Fruit fly (Drosophila melanogaster): Measurements from ENCODE around the gene Adat1.
A peak's percentile ranks its signal among the peaks of the same experiment; 100 is the strongest.

The Adat1 gene

DNA sequence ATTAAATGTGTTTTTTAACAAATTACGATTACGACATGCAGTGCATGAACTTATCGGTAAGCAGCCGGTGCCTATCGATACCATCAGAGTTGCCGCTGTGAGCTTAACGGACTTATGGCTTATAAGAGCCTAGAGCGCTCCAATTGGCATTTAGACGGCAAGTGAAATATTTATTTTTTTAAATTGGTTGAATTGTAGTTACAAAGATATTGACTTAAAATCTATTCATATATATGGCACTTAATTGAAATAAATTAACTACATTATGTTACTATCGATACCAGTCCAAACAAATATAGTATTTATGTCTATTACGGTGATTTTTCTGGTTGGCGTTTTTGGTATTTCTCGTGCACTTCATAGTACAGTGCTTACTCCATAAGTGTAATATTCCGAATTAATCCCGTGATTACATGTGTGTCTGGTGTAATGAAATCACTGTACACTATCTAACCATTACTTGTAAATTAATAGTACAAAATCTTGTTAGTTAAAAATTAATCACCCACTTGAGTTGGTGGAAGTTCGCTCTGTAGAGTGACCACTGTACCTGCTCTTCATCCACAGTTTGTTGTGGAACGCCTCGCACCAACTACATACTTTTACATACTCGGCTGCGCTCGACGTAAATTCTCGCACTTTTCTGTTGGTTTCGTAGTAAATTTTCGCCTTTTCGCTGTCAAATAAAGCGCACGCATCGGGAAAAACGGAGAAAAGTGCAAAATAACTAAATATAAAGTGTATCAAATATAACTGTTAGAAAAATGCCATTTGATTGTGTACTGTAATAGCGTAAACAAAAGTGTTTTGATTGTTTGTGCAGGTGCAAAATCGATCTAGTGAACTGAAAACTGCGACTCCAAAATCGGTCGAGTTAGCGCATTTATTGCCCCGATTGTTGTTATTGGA is 24.0 kb upstream of the Adat1 start, which contains the start of the genes mRpS23 and CenG1A:
Gene mRpS23 (minus strand): TSS at position 71 of the 909 bp plus-strand sequence.
Gene CenG1A (plus strand): TSS at position 563 of the 909 bp plus-strand sequence.
- no peak for TF ChIP-seq CG8478 (optimal IDR thresholded peaks at IDR 0.05)
- no peak for TF ChIP-seq CTCF (optimal IDR thresholded peaks at IDR 0.05)

DNA sequence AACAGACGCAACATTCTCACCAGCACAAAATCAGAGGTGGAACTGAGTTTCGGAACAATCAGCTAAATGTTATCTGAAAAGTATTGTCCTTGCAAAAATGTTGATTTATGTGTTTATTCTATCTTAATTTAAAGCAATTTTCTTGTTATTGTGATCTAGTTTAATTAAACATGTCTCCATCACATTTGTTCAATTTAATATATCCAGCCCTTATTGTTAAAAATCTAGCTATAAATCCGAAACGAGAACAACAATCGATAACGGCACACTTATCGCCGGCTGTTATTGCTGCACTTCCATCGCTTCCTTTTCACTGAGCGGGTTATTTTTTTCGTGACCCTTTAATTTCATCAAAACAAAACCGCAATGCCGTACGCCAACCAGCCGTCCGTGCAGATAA is 21.8 kb upstream of the Adat1 start, which contains the start of the genes GatC, PolG2 and Polr2C:
Gene GatC (minus strand): TSS at position 48 of the 400 bp plus-strand sequence.
Gene PolG2 (minus strand): TSS at position 48 of the 400 bp plus-strand sequence.
Gene Polr2C (plus strand): TSS at position 280 of the 400 bp plus-strand sequence.
- TF ChIP-seq CG8478 (optimal IDR thresholded peaks at IDR 0.05) = no peak
- no peak for TF ChIP-seq CTCF (optimal IDR thresholded peaks at IDR 0.05)

DNA sequence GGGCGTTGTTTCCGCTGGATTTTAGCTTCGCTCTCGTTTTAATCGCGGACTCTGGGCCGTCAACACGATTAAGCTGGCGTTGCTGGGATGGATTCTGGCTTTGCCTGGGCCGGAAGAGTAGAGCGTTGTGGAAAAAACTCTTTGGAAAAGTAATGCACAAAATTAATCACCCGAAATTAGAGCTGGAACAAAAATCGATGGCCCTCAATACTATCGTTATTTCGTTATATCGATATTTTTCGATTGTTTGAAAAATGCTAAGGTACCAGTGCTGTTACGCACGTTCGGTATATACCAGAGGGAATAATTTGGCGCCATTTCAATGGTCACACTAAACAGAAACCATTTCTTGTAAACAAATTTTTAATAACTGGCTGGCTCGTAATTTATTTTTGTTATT is 18.3 kb upstream of the Adat1 start, which contains the start of the genes Arpc1 and Orc5:
Gene Arpc1 (minus strand): TSS at position 202 of the 400 bp plus-strand sequence.
Gene Orc5 (plus strand): TSS at position 298 of the 400 bp plus-strand sequence.
- peak in 1 of 2 experiments; percentile 8 for TF ChIP-seq CTCF (optimal IDR thresholded peaks at IDR 0.05)
- TF ChIP-seq CG8478 (optimal IDR thresholded peaks at IDR 0.05) = no peak

DNA sequence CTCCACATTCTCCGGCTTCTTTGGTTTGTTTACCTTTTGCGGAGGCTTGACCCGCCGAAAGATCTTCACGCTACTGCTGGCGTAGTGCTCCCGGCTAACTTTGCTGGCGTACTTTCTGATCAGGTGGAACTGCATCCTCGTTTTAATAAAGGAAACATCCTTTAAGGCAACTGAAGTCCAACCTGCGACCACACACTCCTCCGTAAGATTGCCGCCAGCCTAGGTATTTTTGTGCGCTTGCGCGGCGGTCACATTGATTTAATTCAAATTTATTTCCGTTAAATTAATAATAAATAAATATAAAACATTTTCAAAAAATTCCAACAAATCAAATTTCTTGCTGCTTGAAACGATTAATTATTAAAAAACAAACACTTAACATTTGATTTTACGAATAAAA is 16.3 kb upstream of the Adat1 start, which contains the start of gene PolG1:
Gene PolG1 (minus strand): TSS at position 216 of the 400 bp plus-strand sequence.
- no peak for TF ChIP-seq CG8478 (optimal IDR thresholded peaks at IDR 0.05)
- TF ChIP-seq CTCF (optimal IDR thresholded peaks at IDR 0.05) = no peak

DNA sequence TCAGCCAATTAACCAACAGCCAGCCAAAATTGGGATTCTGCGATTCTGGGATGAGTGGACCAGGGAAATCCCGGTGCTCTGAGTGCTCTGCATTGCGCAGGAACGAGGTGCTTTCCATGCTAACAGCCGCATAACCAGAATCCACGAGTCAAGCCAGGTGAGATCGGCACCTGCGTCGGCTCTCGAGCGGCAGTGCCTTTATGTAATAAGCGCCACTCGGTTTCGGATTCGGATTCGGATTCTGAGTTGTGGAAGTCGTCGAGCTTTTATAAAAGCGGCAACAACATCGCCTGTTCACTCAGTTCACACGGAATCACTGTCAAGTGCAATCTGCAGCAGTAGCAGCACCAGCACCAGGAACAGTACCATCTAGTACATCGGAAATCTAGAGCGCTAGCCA is 9.7 kb upstream of the Adat1 start, which contains the start of gene b:
Gene b (plus strand): TSS at position 301 of the 400 bp plus-strand sequence.
- TF ChIP-seq CG8478 (optimal IDR thresholded peaks at IDR 0.05) = no peak
- no peak for TF ChIP-seq CTCF (optimal IDR thresholded peaks at IDR 0.05)

DNA sequence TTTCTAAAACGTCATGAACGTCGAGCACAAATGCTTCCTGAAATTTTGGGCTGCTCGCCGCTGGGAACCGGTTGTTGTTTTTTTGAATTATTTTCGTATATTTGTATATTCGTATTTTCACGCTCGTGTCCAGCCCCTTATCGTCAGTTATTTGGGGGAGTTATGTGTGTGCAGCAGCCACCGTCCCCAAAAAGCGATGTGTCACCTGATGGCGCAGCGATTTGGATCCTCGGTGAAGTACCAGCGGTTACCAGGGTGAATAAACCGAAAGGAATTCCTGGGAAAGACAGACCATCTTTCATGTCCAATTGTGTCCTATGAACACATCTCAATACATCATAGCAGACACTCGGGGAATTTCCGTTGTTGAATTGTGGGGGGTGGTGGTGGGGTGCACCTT is 8.9 kb upstream of the Adat1 start:
- TF ChIP-seq CTCF (optimal IDR thresholded peaks at IDR 0.05) = no peak
- no peak for TF ChIP-seq CG8478 (optimal IDR thresholded peaks at IDR 0.05)

DNA sequence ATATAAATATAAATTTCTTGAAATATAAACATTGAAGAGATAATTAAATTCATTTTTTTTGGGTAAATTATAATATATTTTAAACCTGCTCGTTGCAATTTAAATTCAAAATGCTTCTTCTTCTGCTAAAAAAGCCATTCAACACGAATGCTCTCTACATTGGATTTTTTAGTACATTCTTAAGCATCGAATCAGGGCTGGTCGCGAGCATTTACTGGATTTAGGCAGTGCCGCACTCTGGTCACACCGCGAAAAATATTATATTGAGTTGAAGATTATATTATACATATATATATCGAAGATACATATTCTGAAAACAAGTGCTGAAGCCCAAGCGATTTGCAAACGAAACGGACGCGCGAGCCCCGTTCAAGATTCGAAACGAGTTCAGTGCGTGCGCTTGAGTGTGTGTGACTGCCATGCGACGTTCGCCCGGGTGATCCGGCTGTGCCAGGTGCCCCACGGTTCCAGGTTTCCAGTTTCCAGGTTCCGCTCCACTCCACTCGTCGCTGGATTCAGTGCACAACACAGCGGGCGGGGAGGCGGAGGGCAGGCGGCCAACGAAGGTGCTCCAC is 2.4 kb upstream of the Adat1 start, which contains the start of gene Sos:
Gene Sos (plus strand): TSS at position 213 of the 575 bp plus-strand sequence.
- TF ChIP-seq CTCF (optimal IDR thresholded peaks at IDR 0.05) (no peak), CG8478 (optimal IDR thresholded peaks at IDR 0.05) (no peak)

DNA sequence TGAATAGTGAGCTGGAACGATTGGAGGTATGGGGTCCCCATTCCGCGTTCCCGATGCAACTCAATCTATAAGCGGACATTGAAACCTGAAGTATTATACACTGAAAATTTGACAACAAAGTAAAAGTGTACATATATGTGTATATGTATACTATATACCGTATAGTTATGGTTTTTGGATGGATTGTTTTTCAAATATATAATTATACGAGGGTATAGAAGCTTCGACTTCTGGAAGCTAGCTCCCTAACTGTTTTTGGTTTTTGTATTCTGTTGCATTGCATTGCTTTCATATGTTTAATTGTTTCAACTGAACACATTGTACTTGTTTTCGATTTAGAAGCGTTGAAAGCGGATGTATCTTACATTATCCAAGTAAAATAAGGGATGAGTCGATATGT is 1.9 kb upstream of the Adat1 start, which contains the start of gene CG16888:
Gene CG16888 (minus strand): TSS at position 101 of the 400 bp plus-strand sequence.
- TF ChIP-seq CTCF (optimal IDR thresholded peaks at IDR 0.05) = no peak
- TF ChIP-seq CG8478 (optimal IDR thresholded peaks at IDR 0.05) = no peak

DNA sequence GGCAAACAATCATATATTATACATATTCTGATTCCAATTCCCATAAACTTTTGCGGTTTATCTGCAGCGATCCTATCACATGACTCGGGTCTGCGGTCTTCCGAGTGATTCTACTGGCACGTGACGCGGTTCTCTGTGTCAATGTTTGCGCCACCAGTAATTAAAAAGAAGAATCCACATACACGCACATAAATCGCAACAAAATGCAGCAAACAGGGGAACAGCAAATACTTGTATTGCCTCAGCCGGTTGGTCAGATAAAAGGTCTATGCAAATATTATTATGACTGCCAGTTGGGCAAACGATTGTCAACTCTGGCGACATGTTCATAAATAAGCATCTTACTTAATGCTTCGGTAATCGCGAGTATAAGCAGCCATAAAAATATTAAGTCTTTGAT is 3.3 kb downstream of the Adat1 start:
- TF ChIP-seq CTCF (optimal IDR thresholded peaks at IDR 0.05) = no peak
- TF ChIP-seq CG8478 (optimal IDR thresholded peaks at IDR 0.05) = no peak

DNA sequence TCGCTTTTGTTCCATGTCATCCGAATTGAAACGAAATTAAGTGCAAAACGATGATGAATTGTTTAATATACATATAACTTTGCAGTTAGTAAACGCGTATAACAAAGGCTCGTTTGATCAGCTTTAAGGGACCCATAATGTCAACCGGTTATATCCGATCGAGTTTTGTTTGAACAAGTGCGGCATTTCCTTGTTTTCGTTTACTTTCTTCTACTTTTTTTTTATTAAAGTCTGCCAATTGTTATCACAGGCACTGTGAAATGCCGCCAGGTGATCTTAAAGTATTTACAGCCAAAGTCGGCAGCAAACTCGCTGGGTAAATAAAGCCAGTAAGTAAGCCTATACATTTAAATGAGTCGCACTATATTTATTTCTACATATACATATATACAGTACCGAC is 4.2 kb downstream of the Adat1 start:
- TF ChIP-seq CG8478 (optimal IDR thresholded peaks at IDR 0.05) (no peak), CTCF (optimal IDR thresholded peaks at IDR 0.05) (no peak)

DNA sequence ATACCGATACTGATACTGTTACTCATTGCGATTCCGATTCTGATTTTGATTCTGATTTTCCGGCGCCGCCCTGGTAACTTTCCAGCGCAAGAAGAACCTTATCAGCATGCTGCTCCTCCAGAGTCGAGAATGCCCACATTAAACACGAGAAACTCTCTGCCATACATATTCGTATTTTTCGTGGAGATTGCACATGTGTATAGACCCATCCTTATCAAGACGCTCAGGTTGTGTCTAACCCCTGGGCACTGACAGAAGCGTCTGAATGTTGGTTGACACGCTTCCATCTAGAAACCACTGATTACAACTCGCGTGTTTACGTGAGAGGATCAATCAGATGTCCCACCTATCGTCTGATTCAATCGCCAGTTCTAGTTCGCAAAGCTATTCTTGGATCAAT is 6.1 kb downstream of the Adat1 start:
- TF ChIP-seq CTCF (optimal IDR thresholded peaks at IDR 0.05) (no peak), CG8478 (optimal IDR thresholded peaks at IDR 0.05) (no peak)

DNA sequence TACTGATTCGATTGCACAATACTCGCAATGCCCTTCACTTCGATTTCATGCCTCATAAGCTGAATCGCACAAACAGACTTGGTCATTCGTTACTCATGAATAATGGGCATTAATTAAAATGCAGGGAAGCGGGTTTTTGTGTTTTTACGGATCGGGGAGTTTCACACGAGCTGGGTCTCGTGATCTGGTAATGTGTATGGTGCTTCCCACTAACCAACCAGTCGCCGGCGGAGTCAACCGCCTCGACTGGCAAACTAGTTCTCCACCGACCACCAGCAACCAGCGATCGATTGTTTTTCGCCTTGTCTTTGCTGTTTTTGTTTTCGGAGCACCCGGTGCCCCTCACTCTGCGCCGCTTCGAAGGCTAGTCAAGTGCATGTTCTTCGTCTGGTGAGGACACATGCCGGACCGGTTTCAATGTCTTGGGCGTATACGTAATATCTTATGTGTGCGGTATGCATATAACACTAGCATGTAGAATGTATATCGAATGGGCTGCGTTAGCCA is 6.7 kb downstream of the Adat1 start:
- no peak for TF ChIP-seq CTCF (optimal IDR thresholded peaks at IDR 0.05)
- TF ChIP-seq CG8478 (optimal IDR thresholded peaks at IDR 0.05) = no peak

DNA sequence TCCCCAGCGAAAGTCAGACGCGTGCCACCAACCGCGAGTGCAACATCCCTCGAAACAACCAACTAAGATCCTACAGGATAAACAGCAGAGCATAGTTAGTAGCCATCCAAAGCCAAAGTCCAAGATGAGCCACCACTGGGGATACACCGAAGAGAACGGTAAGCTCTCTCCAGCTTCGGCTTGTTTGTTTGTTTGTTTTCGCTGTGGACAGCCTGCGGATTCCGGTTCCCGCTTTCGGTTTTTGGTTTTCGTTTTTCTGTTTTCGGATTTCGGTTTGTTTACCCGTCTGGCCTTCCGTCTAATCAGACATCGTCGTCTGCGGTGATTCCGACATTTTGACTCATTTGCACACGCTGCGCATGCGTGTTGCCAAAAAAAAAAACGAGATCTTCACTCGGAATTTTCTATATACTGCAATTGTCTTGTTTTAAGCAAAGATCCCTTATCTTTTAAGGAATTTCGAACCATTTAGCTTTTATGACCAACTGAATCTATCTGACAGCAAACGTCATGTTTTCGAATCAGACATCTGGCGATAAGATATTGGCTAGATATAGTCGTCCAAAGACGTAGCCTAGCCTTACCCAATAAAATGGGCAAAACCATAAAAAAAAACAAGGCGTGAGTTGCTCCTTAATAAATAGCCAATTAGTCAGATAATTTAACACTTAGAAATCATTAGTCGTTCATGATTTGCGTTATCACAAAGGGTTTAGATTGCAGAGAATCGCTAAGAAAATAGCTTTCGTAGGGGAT is 7.3 kb downstream of the Adat1 start:
- TF ChIP-seq CG8478 (optimal IDR thresholded peaks at IDR 0.05) (no peak), CTCF (optimal IDR thresholded peaks at IDR 0.05) (no peak)

DNA sequence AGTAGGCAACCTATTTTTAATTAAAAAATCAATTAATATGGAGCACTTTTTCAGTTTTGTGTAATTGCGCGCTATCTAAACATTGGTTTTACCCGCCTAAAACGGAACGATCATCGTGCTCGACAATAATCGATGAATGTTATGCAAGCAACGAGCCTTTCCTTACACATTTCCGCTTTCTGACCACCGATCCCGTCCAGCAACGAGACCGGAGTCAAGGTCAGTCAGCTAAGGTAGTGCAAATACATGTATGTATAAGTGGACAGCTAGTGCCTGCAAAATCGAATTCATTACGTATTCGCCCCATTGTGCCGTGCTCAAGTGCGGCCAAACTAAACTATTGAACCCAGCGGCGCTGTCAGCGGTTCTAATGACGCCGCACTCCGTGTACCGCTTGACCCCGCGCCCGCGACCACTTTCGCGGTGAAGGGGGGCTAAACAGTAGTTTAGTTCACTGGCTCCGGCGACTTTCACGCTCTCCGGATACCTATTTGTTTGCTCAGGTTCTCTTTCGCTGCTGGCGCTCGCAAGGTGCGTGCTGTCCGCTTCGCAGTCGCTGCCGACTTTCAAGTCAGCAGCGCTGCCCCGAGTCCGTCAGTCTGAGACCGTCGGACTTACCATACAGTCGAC is 8.1 kb downstream of the Adat1 start, which contains the start of gene CAH1:
Gene CAH1 (plus strand): TSS at position 595 of the 630 bp plus-strand sequence.
- TF ChIP-seq CG8478 (optimal IDR thresholded peaks at IDR 0.05) (no peak), CTCF (optimal IDR thresholded peaks at IDR 0.05) (no peak)

Measured in S2 (cell line).